Fruit fly (Drosophila melanogaster) whole organism, embryonic: ENCODE measurements around the gene RpS17.
A peak's percentile ranks its signal among the peaks of the same experiment; 100 is the strongest.

Source experiments
- CG10267 ChIP-seq: fragments of 200-800 bp; sonication (Bioruptor generic); optimal IDR thresholded peaks from 2 replicates; lab custom pipeline; 2018; ENCODE audit warnings: missing biosample characterization, mild to moderate bottlenecking, missing genetic modification characterization, moderate library complexity
- CG12155 ChIP-seq: fragments of 200-800 bp; sonication (Bioruptor generic); optimal IDR thresholded peaks from 3 replicates; lab custom pipeline; 2016; ENCODE audit warnings: missing biosample characterization, missing genetic modification characterization
- CG12219 ChIP-seq: fragments of 200-800 bp; sonication (Bioruptor generic); optimal IDR thresholded peaks from 3 replicates; lab custom pipeline; 2018; ENCODE audit warnings: missing biosample characterization, mild to moderate bottlenecking, missing genetic modification characterization
- CG12391 ChIP-seq: fragments of 200-800 bp; sonication (Bioruptor generic); optimal IDR thresholded peaks from 3 replicates; lab custom pipeline; 2018; ENCODE audit warnings: missing biosample characterization, mild to moderate bottlenecking, missing genetic modification characterization, moderate library complexity
- CG12769 ChIP-seq: fragments of 200-800 bp; sonication (Bioruptor generic); optimal IDR thresholded peaks from 2 replicates; lab custom pipeline; 2019; ENCODE audit warnings: missing biosample characterization, mild to moderate bottlenecking, missing genetic modification characterization, moderate library complexity
- CG14667 ChIP-seq: fragments of 200-800 bp; sonication (Bioruptor generic); IDR thresholded peaks from 2 replicates; pipeline ENCODE4 v1.3.6; 2022; ENCODE audit warnings: missing biosample characterization, missing genetic modification characterization
- CG14860 ChIP-seq: fragments of 200-800 bp; sonication (Bioruptor generic); IDR thresholded peaks from 3 replicates; pipeline ENCODE4 v1.3.6; 2022; ENCODE audit warnings: missing biosample characterization, missing genetic modification characterization; ENCODE audit not compliant: partially characterized antibody
- CG17802 ChIP-seq: fragments of 200-800 bp; sonication (Bioruptor generic); optimal IDR thresholded peaks from 2 replicates; lab custom pipeline; 2018; ENCODE audit warnings: missing biosample characterization, mild to moderate bottlenecking, missing genetic modification characterization, moderate library complexity
- CG2199 ChIP-seq: fragments of 200-800 bp; sonication (Bioruptor generic); IDR thresholded peaks from 3 replicates; pipeline ENCODE4 v1.3.6; 2022; ENCODE audit warnings: missing biosample characterization, missing genetic modification characterization
- CG2875 ChIP-seq: fragments of 200-800 bp; sonication (Bioruptor generic); optimal IDR thresholded peaks from 2 replicates; lab custom pipeline; 2017; ENCODE audit warnings: missing biosample characterization, mild to moderate bottlenecking, missing genetic modification characterization, missing genetic modification reagents
- CG2889 ChIP-seq: fragments of 200-800 bp; sonication (Bioruptor generic); IDR thresholded peaks from 3 replicates; pipeline ENCODE4 v1.3.6; 2022; ENCODE audit warnings: missing biosample characterization, missing genetic modification characterization
- CG3163 ChIP-seq: fragments of 200-800 bp; sonication (Bioruptor generic); optimal IDR thresholded peaks from 3 replicates; lab custom pipeline; 2016; ENCODE audit warnings: missing biosample characterization, missing genetic modification characterization
- CG32767 ChIP-seq: fragments of 200-800 bp; sonication (Bioruptor generic); IDR thresholded peaks from 2 replicates; pipeline ENCODE4 v1.3.6; 2022; ENCODE audit warnings: missing biosample characterization, missing genetic modification characterization
- CG33557 ChIP-seq: fragments of 200-800 bp; sonication (Bioruptor generic); optimal IDR thresholded peaks from 2 replicates; lab custom pipeline; 2019; ENCODE audit warnings: missing biosample characterization, mild to moderate bottlenecking, missing genetic modification characterization, moderate library complexity
- CG42726 ChIP-seq: fragments of 200-800 bp; sonication (Bioruptor generic); IDR thresholded peaks from 2 replicates; pipeline ENCODE4 v1.3.6; 2022; ENCODE audit warnings: missing biosample characterization, missing genetic modification characterization; ENCODE audit not compliant: partially characterized antibody
- CG4854 ChIP-seq: fragments of 200-800 bp; sonication (Bioruptor generic); optimal IDR thresholded peaks from 2 replicates; lab custom pipeline; 2016; ENCODE audit warnings: missing biosample characterization, missing genetic modification characterization, inconsistent platforms
- CG5180 ChIP-seq: fragments of 200-800 bp; sonication (Bioruptor generic); optimal IDR thresholded peaks from 3 replicates; lab custom pipeline; 2017; ENCODE audit warnings: missing biosample characterization, missing genetic modification characterization, mild to moderate bottlenecking, moderate library complexity, missing genetic modification reagents
- CG8281 ChIP-seq: fragments of 200-800 bp; sonication (Bioruptor generic); optimal IDR thresholded peaks from 2 replicates; lab custom pipeline; 2018; ENCODE audit warnings: missing biosample characterization, mild to moderate bottlenecking, missing genetic modification characterization, moderate library complexity
- CG8290 ChIP-seq, 3 experiments: fragments of 200-800 bp; sonication (Bioruptor generic); optimal IDR thresholded peaks; 2 replicates each; lab custom pipeline; 2016 to 2019; ENCODE audit warnings: missing biosample characterization in 3 of 3, missing genetic modification characterization in 3 of 3, mild to moderate bottlenecking in 2 of 3, moderate library complexity in 1 of 3
- CG8478 ChIP-seq: fragments of >200 bp; optimal IDR thresholded peaks from 2 replicates; lab custom pipeline; 2018
- CG8924 ChIP-seq: fragments of 200-800 bp; optimal IDR thresholded peaks from 3 replicates; lab custom pipeline; 2019; ENCODE audit warnings: missing biosample characterization, mild to moderate bottlenecking, missing genetic modification characterization, moderate library complexity
- CrebB ChIP-seq: fragments of 200-800 bp; sonication (Bioruptor generic); optimal IDR thresholded peaks from 3 replicates; lab custom pipeline; 2018; ENCODE audit warnings: missing biosample characterization, mild to moderate bottlenecking, missing genetic modification characterization
- Deaf1 ChIP-seq: fragments of 200-800 bp; optimal IDR thresholded peaks from 3 replicates; lab custom pipeline; 2019; ENCODE audit warnings: missing biosample characterization, mild to moderate bottlenecking, missing genetic modification characterization, moderate library complexity
- Dip3 ChIP-seq: fragments of 200-800 bp; sonication (Bioruptor generic); optimal IDR thresholded peaks from 3 replicates; lab custom pipeline; 2016; ENCODE audit warnings: missing biosample characterization, missing genetic modification characterization
- Ets65A ChIP-seq: fragments of 200-800 bp; sonication (Bioruptor generic); peaks from one replicate; lab custom pipeline; 2016; ENCODE audit warnings: missing biosample characterization, missing genetic modification characterization
- Hey ChIP-seq: fragments of 200-800 bp; sonication (Bioruptor generic); optimal IDR thresholded peaks from 3 replicates; lab custom pipeline; 2018; ENCODE audit warnings: missing biosample characterization, mild to moderate bottlenecking, missing genetic modification characterization
- Jarid2 ChIP-seq: fragments of 200-800 bp; sonication (Bioruptor generic); optimal IDR thresholded peaks from 3 replicates; lab custom pipeline; 2017; ENCODE audit warnings: mild to moderate bottlenecking, missing biosample characterization, missing genetic modification reagents, missing genetic modification characterization
- Lim3 ChIP-seq: fragments of 200-800 bp; sonication (Bioruptor generic); IDR thresholded peaks from 2 replicates; pipeline ENCODE4 v1.3.6; 2022; ENCODE audit warnings: missing biosample characterization, missing genetic modification characterization
- Med ChIP-seq: fragments of 200-800 bp; sonication (Bioruptor generic); peaks from one replicate; lab custom pipeline; 2016; ENCODE audit warnings: missing biosample characterization, missing genetic modification characterization, mild to moderate bottlenecking, inconsistent platforms, moderate library complexity
- Myb ChIP-seq: fragments of 200-800 bp; sonication (Bioruptor generic); optimal IDR thresholded peaks from 2 replicates; lab custom pipeline; 2016; ENCODE audit warnings: missing biosample characterization, missing genetic modification characterization
- Sox100B ChIP-seq: fragments of 200-800 bp; sonication (Bioruptor generic); optimal IDR thresholded peaks from 3 replicates; lab custom pipeline; 2018; ENCODE audit warnings: missing biosample characterization, mild to moderate bottlenecking, missing genetic modification characterization
- Tbp ChIP-seq: fragments of >200 bp; optimal IDR thresholded peaks from 2 replicates; lab custom pipeline; 2018; ENCODE audit warnings: missing biosample characterization, missing genetic modification characterization
- Trl ChIP-seq, 3 experiments: fragments of >200 bp in 2 of 3; fragments of 200-800 bp in 1 of 3; sonication (Bioruptor generic) in 1 of 3; optimal IDR thresholded peaks; 2 replicates in 1 of 3; 3 replicates in 2 of 3; lab custom pipeline; 2016 to 2017; ENCODE audit warnings: missing biosample characterization in 1 of 3, missing genetic modification characterization in 1 of 3
- az2 ChIP-seq: fragments of 200-800 bp; sonication (Bioruptor generic); optimal IDR thresholded peaks from 3 replicates; lab custom pipeline; 2016; ENCODE audit warnings: missing biosample characterization, missing genetic modification characterization
- bbx ChIP-seq: fragments of 200-800 bp; sonication (Bioruptor generic); IDR thresholded peaks from 2 replicates; pipeline ENCODE4 v1.3.6; 2022; ENCODE audit warnings: missing biosample characterization, missing genetic modification characterization; ENCODE audit not compliant: partially characterized antibody
- cg ChIP-seq: fragments of 200-800 bp; sonication (Bioruptor generic); optimal IDR thresholded peaks from 3 replicates; lab custom pipeline; 2019; ENCODE audit warnings: missing biosample characterization, mild to moderate bottlenecking, missing genetic modification characterization, moderate library complexity
- chinmo ChIP-seq: fragments of 200-800 bp; sonication (Bioruptor generic); IDR thresholded peaks from 4 replicates; pipeline ENCODE4 v1.3.6; 2022; ENCODE audit warnings: missing biosample characterization, missing genetic modification characterization; ENCODE audit not compliant: partially characterized antibody
- ci ChIP-seq: fragments of 200-800 bp; sonication (Bioruptor generic); IDR thresholded peaks from 3 replicates; pipeline ENCODE4 v1.3.6; 2022; ENCODE audit warnings: missing biosample characterization, missing genetic modification characterization
- disco-r ChIP-seq: fragments of 200-800 bp; sonication (Bioruptor generic); optimal IDR thresholded peaks from 2 replicates; lab custom pipeline; 2016; ENCODE audit warnings: missing biosample characterization, missing genetic modification characterization
- exex ChIP-seq: fragments of 200-800 bp; sonication (Bioruptor generic); optimal IDR thresholded peaks from 4 replicates; lab custom pipeline; 2018; ENCODE audit warnings: missing biosample characterization, mild to moderate bottlenecking, missing genetic modification characterization, moderate library complexity
- gsb ChIP-seq: fragments of 200-800 bp; sonication (Bioruptor generic); IDR thresholded peaks from 2 replicates; pipeline ENCODE4 v1.3.6; 2022; ENCODE audit warnings: missing biosample characterization, missing genetic modification characterization
- ham ChIP-seq: fragments of 200-800 bp; sonication (Bioruptor generic); IDR thresholded peaks from 2 replicates; pipeline ENCODE4 v1.3.6; 2022; ENCODE audit warnings: missing biosample characterization, missing genetic modification characterization
- kni ChIP-seq: fragments of 200-800 bp; sonication (Bioruptor generic); optimal IDR thresholded peaks from 3 replicates; lab custom pipeline; 2017; ENCODE audit warnings: mild to moderate bottlenecking, missing biosample characterization, missing genetic modification reagents, missing genetic modification characterization
- lab ChIP-seq: fragments of 200-800 bp; sonication (Bioruptor generic); optimal IDR thresholded peaks from 3 replicates; lab custom pipeline; 2017; ENCODE audit warnings: missing biosample characterization, missing genetic modification characterization, mild to moderate bottlenecking, moderate library complexity, missing genetic modification reagents
- lmd ChIP-seq: fragments of 200-800 bp; sonication (Bioruptor generic); IDR thresholded peaks from 2 replicates; pipeline ENCODE4 v1.3.6; 2022; ENCODE audit warnings: missing biosample characterization, missing genetic modification characterization
- lola ChIP-seq, 3 experiments: fragments of >200 bp in 2 of 3; fragments of 200-800 bp in 1 of 3; sonication (Bioruptor generic) in 1 of 3; optimal IDR thresholded peaks; 2 replicates each; lab custom pipeline; 2017 to 2019; ENCODE audit warnings: missing biosample characterization in 3 of 3, missing genetic modification characterization in 3 of 3, mild to moderate bottlenecking in 1 of 3, moderate library complexity in 1 of 3
- pros ChIP-seq: fragments of 200-800 bp; sonication (Bioruptor generic); optimal IDR thresholded peaks from 3 replicates; lab custom pipeline; 2019; ENCODE audit warnings: missing biosample characterization, mild to moderate bottlenecking, missing genetic modification characterization, moderate library complexity
- sens ChIP-seq: fragments of 200-800 bp; sonication (Bioruptor generic); peaks from one replicate; lab custom pipeline; 2016; ENCODE audit warnings: missing biosample characterization, missing genetic modification characterization
- vvl ChIP-seq: fragments of 200-800 bp; sonication (Bioruptor generic); IDR thresholded peaks from 2 replicates; pipeline ENCODE4 v1.3.6; 2022; ENCODE audit warnings: missing biosample characterization, missing genetic modification characterization

The RpS17 gene

DNA sequence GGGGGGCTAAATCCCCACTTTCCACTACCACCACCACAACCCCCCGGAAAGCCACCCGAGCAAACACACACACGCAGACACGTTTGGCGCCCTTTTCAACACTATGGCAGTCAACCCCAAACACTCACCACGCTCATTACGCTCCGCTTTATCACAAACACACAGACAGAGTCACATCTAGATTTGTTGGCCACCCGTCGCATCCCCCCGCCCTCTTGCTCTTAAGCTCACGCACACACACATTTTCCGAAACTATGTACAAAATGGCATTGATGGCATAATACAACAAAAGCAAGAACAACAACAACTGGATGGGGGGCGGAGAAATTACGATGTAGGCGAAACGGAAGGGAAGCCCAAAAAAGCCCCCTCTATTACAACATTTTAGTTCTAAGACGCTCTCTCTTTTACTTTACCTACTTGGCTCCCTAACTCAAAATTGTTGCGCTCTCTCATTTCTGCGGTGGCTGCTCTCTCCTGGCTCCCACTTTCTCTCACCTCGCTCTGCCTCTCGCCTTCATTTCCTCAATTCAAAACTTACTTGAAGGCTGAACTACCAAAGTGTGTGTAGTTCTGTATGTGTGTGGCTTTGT, 36.1 kb upstream of the RpS17 start (continued):
- TF ChIP-seq CG14667 (GFP tag; lab: Robert Waterston, UW) (no peak), lmd (peak; percentile 34), CG5180 (no peak), CG12219 (GFP tag; lab: Kevin White, UChicago) (no peak), Med (GFP tag; lab: Kevin White, UChicago) (peak; percentile 86), vvl (GFP tag; lab: Robert Waterston, UW) (peak; percentile 29; the same call in 1 of the 2 replicates), exex (tag; lab: Kevin White, UChicago) (peak; percentile 16), CrebB (tag; lab: Kevin White, UChicago) (peak; percentile 22), CG10267 (tag; lab: Kevin White, UChicago) (peak; percentile 24), CG14860 (GFP tag; lab: Robert Waterston, UW) (no peak), Ets65A (GFP tag; lab: Kevin White, UChicago) (peak; percentile 76), ci (GFP tag; lab: Robert Waterston, UW) (no peak), kni (GFP tag; lab: Kevin White, UChicago) (peak; percentile 71), CG2199 (GFP tag; lab: Robert Waterston, UW) (no peak), disco-r (GFP tag; lab: Kevin White, UChicago) (no peak), sens (GFP tag; lab: Kevin White, UChicago) (peak; percentile 31), CG8281 (peak; percentile 60), CG2889 (GFP tag; lab: Robert Waterston, UW) (no peak), gsb (GFP tag; lab: Robert Waterston, UW) (no peak), Trl (optimal IDR thresholded peaks at IDR 0.05; lab: Kevin White, UChicago) (peak; percentile 83 to 84), Trl (GFP tag; optimal IDR thresholded peaks at IDR 0.05; lab: Kevin White, UChicago) (no peak), Tbp (no peak), CG42726 (GFP tag; lab: Robert Waterston, UW) (0 out of 2 replicates have a peak, but pooled peaks have one; percentile 36), cg (peak; percentile 88), Dip3 (no peak), CG32767 (GFP tag; lab: Robert Waterston, UW) (0 out of 2 replicates have a peak, but pooled peaks have one; percentile 28), az2 (no peak), CG12391 (tag; lab: Kevin White, UChicago) (no peak), CG4854 (GFP tag; lab: Kevin White, UChicago) (no peak), chinmo (GFP tag; lab: Robert Waterston, UW) (0 out of 4 replicates have a peak, but pooled peaks have one; percentile 40), Myb (GFP tag; lab: Kevin White, UChicago) (no peak), CG33557 (peak; percentile 1), CG8924 (tag; lab: Kevin White, UChicago) (no peak), Sox100B (GFP tag; lab: Kevin White, UChicago) (no peak), pros (GFP tag; lab: Kevin White, UChicago) (peak; percentile 48), Hey (tag; lab: Kevin White, UChicago) (peak; percentile 30), CG8290 (GFP tag; optimal IDR thresholded peaks at IDR 0.05; lab: Kevin White, UChicago) (no peak), CG8290 (tag; optimal IDR thresholded peaks at IDR 0.05; lab: Kevin White, UChicago) (peak; percentile 10 to 50), Lim3 (GFP tag; lab: Robert Waterston, UW) (no peak), Jarid2 (GFP tag; lab: Kevin White, UChicago) (peak; percentile 13), CG12769 (tag; lab: Kevin White, UChicago) (peak; percentile 30), CG17802 (tag; lab: Kevin White, UChicago) (no peak), CG8478 (peak; percentile 77), lola (GFP tag; optimal IDR thresholded peaks at IDR 0.05; lab: Kevin White, UChicago) (no peak), CG2875 (GFP tag; lab: Kevin White, UChicago) (no peak), lab (GFP tag; lab: Kevin White, UChicago) (peak; percentile 9), bbx (GFP tag; lab: Robert Waterston, UW) (peak; percentile 31; the same call in 1 of the 2 replicates), CG12155 (GFP tag; lab: Kevin White, UChicago) (no peak), ham (GFP tag; lab: Robert Waterston, UW) (no peak), CG3163 (GFP tag; lab: Kevin White, UChicago) (peak; percentile 11), Deaf1 (peak; percentile 5)
